Worm (Caenorhabditis elegans): ENCODE measurements around the gene pde-4.
A peak's percentile ranks its signal among the peaks of the same experiment; 100 is the strongest.

The pde-4 gene

ce11 chrII:7693929-7694328, 42.9 kb upstream of the pde-4 start, which contains the start of gene nhx-2:
nhx-2 (minus strand) TSS chrII:7693957.
- TF ChIP-seq fkh-10 (GFP tag; optimal IDR thresholded peaks at IDR 0.05): no peak
- TF ChIP-seq ceh-82 (tag; optimal IDR thresholded peaks at IDR 0.05): no peak
- no peak for TF ChIP-seq skn-1 (tag; optimal IDR thresholded peaks at IDR 0.05)
- TF ChIP-seq nhr-12 (tag; optimal IDR thresholded peaks at IDR 0.05): no peak
- peak; percentile 78 for TF ChIP-seq pqm-1 (tag; optimal IDR thresholded peaks at IDR 0.05)
- peak; percentile 87 for TF ChIP-seq elt-2 (tag; optimal IDR thresholded peaks at IDR 0.05)

ce11 chrII:7690384-7690783, 39.3 kb upstream of the pde-4 start, which contains the start of gene pid-1:
pid-1 (minus strand) TSS chrII:7690556.
- TF ChIP-seq skn-1 (tag; optimal IDR thresholded peaks at IDR 0.05) (no peak), fkh-2 (tag; optimal IDR thresholded peaks at IDR 0.05) (no peak), aly-2 (tag; optimal IDR thresholded peaks at IDR 0.05) (no peak), zag-1 (tag; optimal IDR thresholded peaks at IDR 0.05) (no peak), mml-1 (tag; optimal IDR thresholded peaks at IDR 0.05) (no peak), pha-4 (tag; optimal IDR thresholded peaks at IDR 0.05) (no peak), ceh-82 (tag; optimal IDR thresholded peaks at IDR 0.05) (no peak), lsy-12 (tag; optimal IDR thresholded peaks at IDR 0.05) (no peak), ceh-28 (tag; optimal IDR thresholded peaks at IDR 0.05) (no peak), nhr-12 (tag; optimal IDR thresholded peaks at IDR 0.05) (no peak)

ce11 chrII:7684589-7684988, 33.5 kb upstream of the pde-4 start, which contains the start of gene F18A1.1:
F18A1.1 (plus strand) TSS chrII:7684889.
- peak; percentile 18 for TF ChIP-seq nhr-43 (tag; optimal IDR thresholded peaks at IDR 0.05; ENCODE audit: poor library complexity, severe bottlenecking)
- TF ChIP-seq ceh-28 (tag; optimal IDR thresholded peaks at IDR 0.05): peak; percentile 29
- no peak for TF ChIP-seq elt-3 (tag; optimal IDR thresholded peaks at IDR 0.05)

- no peak for TF ChIP-seq hmg-11 (tag; optimal IDR thresholded peaks at IDR 0.05)
- TF ChIP-seq nhr-77 (tag; optimal IDR thresholded peaks at IDR 0.05): no peak
These were observed 31.4 kb upstream of the pde-4 start for ce11 chrII:7682488-7682887.

- no peak for TF ChIP-seq ceh-28 (tag; optimal IDR thresholded peaks at IDR 0.05)
These were observed 30.9 kb upstream of the pde-4 start, which contains the start of gene lin-26 for ce11 chrII:7681898-7682297. lin-26 (plus strand) TSS chrII:7682198.

- TF ChIP-seq nhr-25 (tag; optimal IDR thresholded peaks at IDR 0.05): peak; percentile 81
- TF ChIP-seq nfya-1 (tag; optimal IDR thresholded peaks at IDR 0.05; ENCODE audit: insufficient read depth): peak; percentile 4
- no peak for TF ChIP-seq ZK546.5 (tag; optimal IDR thresholded peaks at IDR 0.05)
These were observed 28.5 kb upstream of the pde-4 start for ce11 chrII:7679499-7680012.

ce11 chrII:7678512-7678911, 27.5 kb upstream of the pde-4 start:
- TF ChIP-seq ceh-16 (tag; optimal IDR thresholded peaks at IDR 0.05) (no peak), jun-1 (tag; optimal IDR thresholded peaks at IDR 0.05) (no peak), nhr-28 (tag; optimal IDR thresholded peaks at IDR 0.05) (no peak), pqm-1 (tag; optimal IDR thresholded peaks at IDR 0.05) (no peak), sea-2 (GFP tag; optimal IDR thresholded peaks at IDR 0.05) (no peak), pha-4 (tag; optimal IDR thresholded peaks at IDR 0.05) (no peak), zag-1 (tag; optimal IDR thresholded peaks at IDR 0.05) (no peak), R02D3.7 (tag; optimal IDR thresholded peaks at IDR 0.05) (no peak), nhr-25 (tag; optimal IDR thresholded peaks at IDR 0.05) (peak; percentile 60)

- TF ChIP-seq fkh-2 (tag; optimal IDR thresholded peaks at IDR 0.05) (no peak), elt-3 (tag; optimal IDR thresholded peaks at IDR 0.05) (no peak), nhr-25 (tag; optimal IDR thresholded peaks at IDR 0.05) (no peak), tbx-2 (tag; optimal IDR thresholded peaks at IDR 0.05) (no peak), nhr-43 (tag; optimal IDR thresholded peaks at IDR 0.05; ENCODE audit: poor library complexity, severe bottlenecking) (peak; percentile 47), mdl-1 (tag; optimal IDR thresholded peaks at IDR 0.05) (no peak), mml-1 (tag; optimal IDR thresholded peaks at IDR 0.05) (no peak), snpc-4 (tag; optimal IDR thresholded peaks at IDR 0.05) (no peak), jun-1 (tag; optimal IDR thresholded peaks at IDR 0.05) (no peak), nhr-23 (tag; optimal IDR thresholded peaks at IDR 0.05) (peak; percentile 38)
These were observed 25.4 kb upstream of the pde-4 start for ce11 chrII:7676307-7676905.
